Fruit fly (Drosophila melanogaster): ENCODE data around the gene CG17570.

Gene CG17570

dm6 chr2L:20229883-20230445, 34.3 kb downstream of the CG17570 start:
- TF ChIP-seq CG10209 (GFP tag; optimal IDR thresholded peaks at IDR 0.05): no peak
- no peak for TF ChIP-seq CG17912 (GFP tag; optimal IDR thresholded peaks at IDR 0.05)
- TF ChIP-seq cas (GFP tag; IDR thresholded peaks at IDR 0.05): no peak
- TF ChIP-seq ssp (GFP tag; IDR thresholded peaks at IDR 0.05): no peak
- TF ChIP-seq CG17802 (tag; optimal IDR thresholded peaks at IDR 0.05): no peak
- TF ChIP-seq Rfx (GFP tag; IDR thresholded peaks at IDR 0.05): no peak
- TF ChIP-seq Hey (tag; optimal IDR thresholded peaks at IDR 0.05): no peak
- no peak for TF ChIP-seq Ptx1 (GFP tag; IDR thresholded peaks at IDR 0.05)
- TF ChIP-seq Xrp1 (GFP tag; IDR thresholded peaks at IDR 0.05): no peak
- TF ChIP-seq gsb-n (tag; optimal IDR thresholded peaks at IDR 0.05): no peak
- no peak for TF ChIP-seq sqz (GFP tag; optimal IDR thresholded peaks at IDR 0.05)
- no peak for TF ChIP-seq cad (GFP tag; optimal IDR thresholded peaks at IDR 0.05)
- TF ChIP-seq CG8290 (GFP tag; optimal IDR thresholded peaks at IDR 0.05): no peak
- no peak for TF ChIP-seq CG8290 (tag; optimal IDR thresholded peaks at IDR 0.05)
- TF ChIP-seq CG1832 (GFP tag; optimal IDR thresholded peaks at IDR 0.05): no peak
- no peak for TF ChIP-seq CG7963 (GFP tag; IDR thresholded peaks at IDR 0.05; ENCODE audit: partially characterized antibody)
- TF ChIP-seq CG4707 (GFP tag; optimal IDR thresholded peaks at IDR 0.05): peak; percentile 27
- TF ChIP-seq amos (GFP tag; IDR thresholded peaks at IDR 0.05; ENCODE audit: partially characterized antibody): no peak
- peak; percentile 55 for TF ChIP-seq CTCF (GFP tag; optimal IDR thresholded peaks at IDR 0.05)
- TF ChIP-seq ham (GFP tag; IDR thresholded peaks at IDR 0.05): no peak
- TF ChIP-seq CG13424 (tag; optimal IDR thresholded peaks at IDR 0.05): peak; percentile 11
- TF ChIP-seq crc (GFP tag; optimal IDR thresholded peaks at IDR 0.05): no peak
- TF ChIP-seq CG5245 (GFP tag; optimal IDR thresholded peaks at IDR 0.05): no peak
- no peak for TF ChIP-seq dan (GFP tag; IDR thresholded peaks at IDR 0.05)
- TF ChIP-seq Nf-YC (tag; optimal IDR thresholded peaks at IDR 0.05): peak; percentile 8
- peak; percentile 77; the same call in 1 of the 3 replicates for TF ChIP-seq z (GFP tag; IDR thresholded peaks at IDR 0.05)
- no peak for TF ChIP-seq CG42726 (GFP tag; IDR thresholded peaks at IDR 0.05; ENCODE audit: partially characterized antibody)
- no peak for TF ChIP-seq Sox100B (GFP tag; optimal IDR thresholded peaks at IDR 0.05)
- TF ChIP-seq prd (optimal IDR thresholded peaks at IDR 0.05): no peak
- no peak for TF ChIP-seq prd (GFP tag; IDR thresholded peaks at IDR 0.05)
- peak in 1 of 2 experiments; percentile 25 for TF ChIP-seq Hr51 (GFP tag; optimal IDR thresholded peaks at IDR 0.05)
- no peak for TF ChIP-seq pan (optimal IDR thresholded peaks at IDR 0.05)
- TF ChIP-seq pan (GFP tag; optimal IDR thresholded peaks at IDR 0.05 in 1 of 2, IDR thresholded peaks at IDR 0.05 in 1 of 2): no peak
- TF ChIP-seq so (GFP tag; IDR thresholded peaks at IDR 0.05): no peak
- no peak for TF ChIP-seq sug (tag; optimal IDR thresholded peaks at IDR 0.05)
- TF ChIP-seq wdn (GFP tag; IDR thresholded peaks at IDR 0.05): no peak
- peak; percentile 43 for TF ChIP-seq abd-A (tag; optimal IDR thresholded peaks at IDR 0.05)
- no peak for TF ChIP-seq Drgx (GFP tag; IDR thresholded peaks at IDR 0.05)
- no peak for TF ChIP-seq CG15601 (tag; optimal IDR thresholded peaks at IDR 0.05)
- TF ChIP-seq CG3281 (GFP tag; optimal IDR thresholded peaks at IDR 0.05): no peak
- no peak for TF ChIP-seq mirr (GFP tag; optimal IDR thresholded peaks at IDR 0.05)
- no peak for TF ChIP-seq nau (GFP tag; optimal IDR thresholded peaks at IDR 0.05)
- 0 out of 4 replicates have a peak, but pooled peaks have one; percentile 54 for TF ChIP-seq chinmo (GFP tag; IDR thresholded peaks at IDR 0.05; ENCODE audit: partially characterized antibody)
- no peak for TF ChIP-seq caup (GFP tag; optimal IDR thresholded peaks at IDR 0.05; ENCODE audit: severe bottlenecking)
- TF ChIP-seq CG6854 (GFP tag; optimal IDR thresholded peaks at IDR 0.05): peak; percentile 14
- TF ChIP-seq CG31388 (GFP tag; optimal IDR thresholded peaks at IDR 0.05): no peak
- TF ChIP-seq eve (GFP tag; optimal IDR thresholded peaks at IDR 0.05): peak in 1 of 2 experiments; percentile 52
- no peak for TF ChIP-seq CG14050 (GFP tag; IDR thresholded peaks at IDR 0.05)
- peak; percentile 29 for TF ChIP-seq CG11504 (tag; optimal IDR thresholded peaks at IDR 0.05)
- no peak for TF ChIP-seq Ets65A (GFP tag)
- TF ChIP-seq crp (GFP tag; optimal IDR thresholded peaks at IDR 0.05): no peak
- TF ChIP-seq B-H1 (GFP tag; IDR thresholded peaks at IDR 0.05): no peak
